Worm (Caenorhabditis elegans): ENCODE measurements around the gene C52B9.10.

DNA sequence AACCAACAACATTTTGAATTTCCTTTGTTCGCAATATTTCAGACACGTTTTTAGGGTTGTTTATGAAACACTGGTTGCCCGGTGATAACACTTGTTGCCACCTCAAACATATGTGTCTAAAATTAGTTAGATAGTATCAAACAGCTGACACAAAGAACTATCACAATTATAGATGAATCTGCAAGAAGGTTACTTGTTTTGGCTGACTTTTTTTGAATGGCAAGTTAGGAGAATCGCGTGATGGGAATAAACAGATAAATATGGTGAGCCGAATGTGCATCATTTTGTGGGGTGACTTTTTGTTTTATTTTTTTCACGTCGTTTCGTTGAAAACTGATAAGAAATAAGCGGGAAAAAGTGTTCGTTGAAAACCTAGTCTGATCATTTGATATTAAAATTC is 28.6 kb upstream of the C52B9.10 start:
- no peak for TF ChIP-seq flt-1 (GFP tag; IDR thresholded peaks at IDR 0.05)
- TF ChIP-seq ama-1 (optimal IDR thresholded peaks at IDR 0.05) = no peak
- no peak for TF ChIP-seq hmg-4 (GFP tag; optimal IDR thresholded peaks at IDR 0.05)

Data from whole organism, early embryonic.